Worm (Caenorhabditis elegans) whole organism, L4 larva: ENCODE measurements around the gene cut-1.
A peak's percentile ranks its signal among the peaks of the same experiment; 100 is the strongest.

Experiments used
- D1046.2 ChIP-seq: fragments of 200-800 bp; sonication (Bioruptor generic); IDR thresholded peaks from 2 replicates; pipeline ENCODE4 v1.3.6; 2022; ENCODE audit warnings: missing genetic modification characterization, missing compliant biosample characterization
- F10B5.3 ChIP-seq: sonication (generic microtip); optimal IDR thresholded peaks from 2 replicates; lab custom pipeline; 2016; ENCODE audit warnings: mild to moderate bottlenecking, missing genetic modification characterization, missing compliant biosample characterization
- T26A8.4 ChIP-seq: fragments of 200-800 bp; sonication (Bioruptor generic); IDR thresholded peaks from 2 replicates; pipeline ENCODE4 v1.3.6; 2022; ENCODE audit warnings: missing genetic modification characterization, missing compliant biosample characterization
- Y48G9A.11 ChIP-seq: fragments of 200-800 bp; sonication (Bioruptor generic); IDR thresholded peaks from 2 replicates; pipeline ENCODE4 v1.3.6; 2022; ENCODE audit warnings: missing genetic modification reagents, missing genetic modification characterization, missing compliant biosample characterization
- Y75B8A.6 ChIP-seq: fragments of 200-800 bp; sonication (Bioruptor generic); IDR thresholded peaks from 2 replicates; pipeline ENCODE4 v1.3.6; 2022; ENCODE audit warnings: missing genetic modification reagents, missing genetic modification characterization, missing compliant biosample characterization
- ZK337.2 ChIP-seq: fragments of 200-800 bp; sonication (Bioruptor generic); IDR thresholded peaks from 2 replicates; pipeline ENCODE4 v1.3.6; 2022; ENCODE audit warnings: missing genetic modification reagents, missing genetic modification characterization, missing compliant biosample characterization
- aha-1 ChIP-seq: fragments of 150-350 bp; peaks from one replicate; lab custom pipeline; 2014; ENCODE audit warnings: missing biosample characterization, missing genetic modification characterization
- aly-2 ChIP-seq: sonication (generic microtip); optimal IDR thresholded peaks from 2 replicates; lab custom pipeline; 2018; ENCODE audit warnings: missing biosample characterization, missing genetic modification characterization
- ama-1 ChIP-seq: fragments of 150-350 bp; optimal IDR thresholded peaks from 2 replicates; lab custom pipeline; 2014; ENCODE audit warnings: inconsistent platforms, mixed read lengths
- arid-1 ChIP-seq: fragments of 200-800 bp; sonication (Bioruptor generic); conservative IDR thresholded peaks from 2 replicates; pipeline ENCODE4 v1.3.6; 2022; ENCODE audit warnings: missing genetic modification reagents, missing genetic modification characterization, missing compliant biosample characterization
- ceh-44 ChIP-seq: fragments of 200-800 bp; sonication (Bioruptor generic); IDR thresholded peaks from 2 replicates; pipeline ENCODE4 v1.3.6; 2022; ENCODE audit warnings: missing genetic modification reagents, missing genetic modification characterization, missing compliant biosample characterization
- cey-2 ChIP-seq: sonication (generic microtip); optimal IDR thresholded peaks from 3 replicates; lab custom pipeline; 2017; ENCODE audit warnings: missing genetic modification characterization, mild to moderate bottlenecking, missing compliant biosample characterization, antibody characterized with exemption, borderline replicate concordance; ENCODE audit not compliant: insufficient read depth
- ctbp-1 ChIP-seq: fragments of 200-800 bp; sonication (Bioruptor generic); IDR thresholded peaks from 2 replicates; pipeline ENCODE4 v1.3.6; 2022; ENCODE audit warnings: missing genetic modification reagents, missing genetic modification characterization, missing compliant biosample characterization
- daf-16 ChIP-seq, 3 experiments: sonication (generic microtip); optimal IDR thresholded peaks; 2 replicates each; lab custom pipeline; 2016 to 2017; ENCODE audit warnings: missing genetic modification characterization in 3 of 3, missing genetic modification reagents in 3 of 3, mild to moderate bottlenecking in 2 of 3, missing compliant biosample characterization in 2 of 3, missing biosample characterization in 1 of 3, moderate library complexity in 1 of 3
- daf-19 ChIP-seq: fragments of 200-800 bp; sonication (Bioruptor generic); conservative IDR thresholded peaks from 2 replicates; pipeline ENCODE4 v1.3.6; 2022; ENCODE audit warnings: missing genetic modification characterization, missing compliant biosample characterization
- daf-8 ChIP-seq: fragments of 200-800 bp; sonication (Bioruptor generic); IDR thresholded peaks from 2 replicates; pipeline ENCODE4 v1.3.6; 2022; ENCODE audit warnings: missing genetic modification characterization, missing compliant biosample characterization
- dmd-9 ChIP-seq: fragments of 200-800 bp; sonication (Bioruptor generic); IDR thresholded peaks from 2 replicates; pipeline ENCODE4 v1.3.6; 2022; ENCODE audit warnings: missing genetic modification reagents, missing genetic modification characterization, missing compliant biosample characterization
- dpl-1 ChIP-seq: fragments of 150-350 bp; optimal IDR thresholded peaks from 2 replicates; lab custom pipeline; 2014; ENCODE audit warnings: missing biosample characterization, missing genetic modification reagents, missing genetic modification characterization
- duxl-1 ChIP-seq: sonication (generic microtip); optimal IDR thresholded peaks from 2 replicates; lab custom pipeline; 2016; ENCODE audit warnings: mild to moderate bottlenecking, missing genetic modification characterization, moderate library complexity, missing compliant biosample characterization; ENCODE audit not compliant: poor library complexity
- egl-27 ChIP-seq: sonication (generic microtip); optimal IDR thresholded peaks from 3 replicates; lab custom pipeline; 2017; ENCODE audit warnings: missing biosample characterization, missing genetic modification reagents, missing genetic modification characterization
- fos-1 ChIP-seq: fragments of 150-350 bp; optimal IDR thresholded peaks from 2 replicates; lab custom pipeline; 2014; ENCODE audit warnings: missing biosample characterization, missing genetic modification characterization
- gei-8 ChIP-seq: fragments of 200-800 bp; sonication (Bioruptor generic); optimal IDR thresholded peaks from 2 replicates; lab custom pipeline; 2018; ENCODE audit warnings: mild to moderate bottlenecking, missing genetic modification characterization, missing compliant biosample characterization
- jun-1 ChIP-seq: fragments of 150-350 bp; optimal IDR thresholded peaks from 2 replicates; lab custom pipeline; 2014; ENCODE audit warnings: missing biosample characterization, missing genetic modification reagents, missing genetic modification characterization
- lin-1 ChIP-seq: fragments of 200-800 bp; sonication (Bioruptor generic); IDR thresholded peaks from 2 replicates; pipeline ENCODE4 v1.3.6; 2022; ENCODE audit warnings: missing genetic modification reagents, missing genetic modification characterization, missing compliant biosample characterization
- lin-13 ChIP-seq: fragments of 150-350 bp; optimal IDR thresholded peaks from 2 replicates; lab custom pipeline; 2014; ENCODE audit warnings: missing biosample characterization, missing genetic modification reagents, missing genetic modification characterization
- lin-15B ChIP-seq: fragments of 150-350 bp; sonication (generic microtip); optimal IDR thresholded peaks from 3 replicates; lab custom pipeline; 2014; ENCODE audit warnings: missing biosample characterization, missing genetic modification characterization
- lin-39 ChIP-seq: fragments of 150-350 bp; optimal IDR thresholded peaks from 2 replicates; lab custom pipeline; 2014; ENCODE audit warnings: missing biosample characterization, missing genetic modification reagents, missing genetic modification characterization
- madf-5 ChIP-seq, 2 experiments: fragments of 200-800 bp; sonication (Bioruptor generic); IDR thresholded peaks; 2 replicates each; pipeline ENCODE4 v1.3.6; 2022; ENCODE audit warnings: missing compliant biosample characterization in 2 of 2, missing genetic modification characterization in 2 of 2
- madf-9 ChIP-seq: fragments of 200-800 bp; sonication (Bioruptor generic); conservative IDR thresholded peaks from 2 replicates; pipeline ENCODE4 v1.3.6; 2022; ENCODE audit warnings: missing genetic modification reagents, missing genetic modification characterization, missing compliant biosample characterization
- mep-1 ChIP-seq: fragments of 150-350 bp; sonication (generic microtip); optimal IDR thresholded peaks from 3 replicates; lab custom pipeline; 2014; ENCODE audit warnings: missing biosample characterization, missing genetic modification characterization
- mes-2 ChIP-seq: sonication (generic microtip); optimal IDR thresholded peaks from 2 replicates; lab custom pipeline; 2016; ENCODE audit warnings: missing genotype, mild to moderate bottlenecking, missing genetic modification characterization, missing compliant biosample characterization; ENCODE audit not compliant: poor library complexity, severe bottlenecking
- mxl-2 ChIP-seq: fragments of 200-800 bp; sonication (Bioruptor generic); conservative IDR thresholded peaks from 2 replicates; pipeline ENCODE4 v1.3.6; 2022; ENCODE audit warnings: missing genetic modification reagents, missing genetic modification characterization, missing compliant biosample characterization
- mxl-3 ChIP-seq: fragments of 200-800 bp; sonication (Bioruptor generic); optimal IDR thresholded peaks from 2 replicates; lab custom pipeline; 2018; ENCODE audit warnings: mild to moderate bottlenecking, missing genetic modification characterization, missing compliant biosample characterization
- nhr-10 ChIP-seq: fragments of 150-350 bp; optimal IDR thresholded peaks from 2 replicates; lab custom pipeline; 2014; ENCODE audit warnings: missing biosample characterization, missing genetic modification characterization
- nhr-102 ChIP-seq: sonication (generic microtip); optimal IDR thresholded peaks from 2 replicates; lab custom pipeline; 2016; ENCODE audit warnings: mild to moderate bottlenecking, missing genetic modification characterization, moderate library complexity, missing compliant biosample characterization
- nhr-111 ChIP-seq: fragments of 200-800 bp; sonication (Bioruptor generic); optimal IDR thresholded peaks from 2 replicates; lab custom pipeline; 2018; ENCODE audit warnings: mild to moderate bottlenecking, missing genetic modification characterization, missing compliant biosample characterization
- nhr-6 ChIP-seq: fragments of 150-350 bp; optimal IDR thresholded peaks from 2 replicates; lab custom pipeline; 2014; ENCODE audit warnings: missing biosample characterization, missing genetic modification characterization
- nhr-77 ChIP-seq: fragments of 150-350 bp; optimal IDR thresholded peaks from 2 replicates; lab custom pipeline; 2014; ENCODE audit warnings: missing biosample characterization, missing genetic modification characterization
- pha-4 ChIP-seq, 2 experiments: fragments of 150-350 bp in 1 of 2; fragments of 200-800 bp in 1 of 2; sonication (Bioruptor generic) in 1 of 2; IDR thresholded peaks in 1 of 2; optimal IDR thresholded peaks in 1 of 2; 2 replicates each; pipeline versions ENCODE4 v1.3.6 to Lab custom; 2014 to 2022; ENCODE audit warnings: missing genetic modification characterization in 2 of 2, missing genetic modification reagents in 2 of 2, missing biosample characterization in 1 of 2, missing compliant biosample characterization in 1 of 2
- sdz-12 ChIP-seq: fragments of 200-800 bp; sonication (Bioruptor generic); optimal IDR thresholded peaks from 2 replicates; lab custom pipeline; 2018; ENCODE audit warnings: mild to moderate bottlenecking, missing genetic modification characterization, missing compliant biosample characterization
- set-16 ChIP-seq: fragments of 200-800 bp; sonication (Bioruptor generic); IDR thresholded peaks from 2 replicates; pipeline ENCODE4 v1.3.6; 2022; ENCODE audit warnings: missing genetic modification reagents, missing genetic modification characterization, missing compliant biosample characterization
- skn-1 ChIP-seq: fragments of 150-350 bp; optimal IDR thresholded peaks from 2 replicates; lab custom pipeline; 2014; ENCODE audit warnings: missing biosample characterization, missing genetic modification characterization
- snpc-1.2 ChIP-seq: fragments of 200-800 bp; sonication (Bioruptor generic); IDR thresholded peaks from 2 replicates; pipeline ENCODE4 v1.3.6; 2022; ENCODE audit warnings: missing genetic modification reagents, missing genetic modification characterization, missing compliant biosample characterization
- spr-3 ChIP-seq: fragments of 200-800 bp; sonication (Bioruptor generic); optimal IDR thresholded peaks from 2 replicates; lab custom pipeline; 2018; ENCODE audit warnings: mild to moderate bottlenecking, missing genetic modification characterization, missing compliant biosample characterization
- tag-97 ChIP-seq: fragments of 200-800 bp; sonication (Bioruptor generic); IDR thresholded peaks from 2 replicates; pipeline ENCODE4 v1.3.6; 2022; ENCODE audit warnings: missing genetic modification characterization, missing compliant biosample characterization
- tra-1 ChIP-seq: fragments of 200-800 bp; sonication (Bioruptor generic); IDR thresholded peaks from 2 replicates; pipeline ENCODE4 v1.3.6; 2022; ENCODE audit warnings: missing genetic modification reagents, missing genetic modification characterization, missing compliant biosample characterization
- unc-39 ChIP-seq: sonication (generic microtip); optimal IDR thresholded peaks from 2 replicates; lab custom pipeline; 2017; ENCODE audit warnings: missing biosample characterization, missing genetic modification characterization
- vab-7 ChIP-seq: fragments of 200-800 bp; sonication (Bioruptor generic); IDR thresholded peaks from 2 replicates; pipeline ENCODE4 v1.3.6; 2022; ENCODE audit warnings: missing genetic modification reagents, missing genetic modification characterization, missing compliant biosample characterization
- ztf-11 ChIP-seq: fragments of 150-350 bp; optimal IDR thresholded peaks from 2 replicates; lab custom pipeline; 2014; ENCODE audit warnings: missing biosample characterization, missing genetic modification characterization

Gene cut-1

DNA sequence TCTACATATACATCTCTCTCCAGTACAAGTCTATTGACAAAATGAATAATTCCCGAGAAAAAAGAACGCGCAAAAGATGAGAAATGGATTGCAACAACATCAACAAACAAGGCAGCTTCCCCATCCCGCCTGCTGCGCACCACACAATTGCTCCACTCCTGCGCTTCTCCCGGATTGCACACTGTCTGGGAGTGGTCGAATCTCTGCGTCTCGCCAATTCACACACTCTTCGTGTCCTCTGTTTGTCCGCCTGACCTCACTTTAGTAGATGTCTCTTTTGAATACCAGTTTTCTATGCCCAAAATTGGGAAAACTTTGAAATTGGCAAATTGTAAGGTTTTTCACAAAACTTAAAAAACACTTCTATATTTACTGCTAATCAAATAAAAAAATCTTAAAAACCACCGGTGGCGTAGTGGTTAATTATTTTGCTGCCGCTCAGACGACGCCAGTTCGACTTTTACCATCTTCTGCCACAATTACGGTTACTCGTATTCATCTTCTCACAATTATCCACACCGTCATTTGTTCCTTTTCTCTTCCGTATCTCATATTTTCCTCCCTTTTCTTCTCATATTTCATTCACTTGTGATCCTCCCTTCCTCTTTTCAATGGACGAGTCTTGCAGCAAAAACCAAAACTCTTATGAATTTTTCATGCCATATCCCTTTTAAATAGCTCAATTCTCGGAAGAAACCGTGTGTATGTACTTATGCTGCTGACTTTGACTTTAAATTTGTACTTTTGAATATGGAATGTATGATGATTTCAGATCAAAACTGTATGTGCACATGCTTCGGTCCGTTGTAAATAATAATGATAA is 36.9 kb downstream of the cut-1 start, which contains the start of gene rsf-1 (continued):
- TF ChIP-seq mxl-2 (no peak), aly-2 (tag; lab: Kevin White, UChicago) (no peak), tra-1 (GFP tag; lab: Robert Waterston, UW) (no peak), pha-4 (GFP tag; IDR thresholded peaks at IDR 0.05; lab: Robert Waterston, UW) (peak; percentile 55; the same call in 1 of the 2 replicates), pha-4 (tag; optimal IDR thresholded peaks at IDR 0.05; lab: Kevin White, UChicago) (no peak), T26A8.4 (no peak), cey-2 (tag; lab: Kevin White, UChicago) (no peak), madf-9 (GFP tag; lab: Robert Waterston, UW) (no peak), snpc-1.2 (no peak), Y75B8A.6 (no peak), daf-16 (GFP tag; optimal IDR thresholded peaks at IDR 0.05; lab: Kevin White, UChicago) (no peak), daf-16 (tag; optimal IDR thresholded peaks at IDR 0.05; lab: Kevin White, UChicago) (peak; percentile 20), D1046.2 (no peak), ctbp-1 (GFP tag; lab: Robert Waterston, UW) (peak; percentile 34; the same call in 1 of the 2 replicates), ztf-11 (tag; lab: Kevin White, UChicago) (no peak), lin-39 (tag; lab: Kevin White, UChicago) (no peak), set-16 (no peak), nhr-10 (tag; lab: Kevin White, UChicago) (no peak), ama-1 (lab: Kevin White, UChicago) (no peak), unc-39 (tag; lab: Kevin White, UChicago) (no peak), Y48G9A.11 (GFP tag; lab: Robert Waterston, UW) (no peak), nhr-111 (no peak), nhr-102 (tag; lab: Kevin White, UChicago) (no peak), ZK337.2 (GFP tag; lab: Robert Waterston, UW) (no peak), dmd-9 (GFP tag; lab: Robert Waterston, UW) (no peak), nhr-77 (tag; lab: Kevin White, UChicago) (no peak), gei-8 (GFP tag; lab: Kevin White, UChicago) (no peak), mxl-3 (no peak), ceh-44 (GFP tag; lab: Robert Waterston, UW) (no peak), arid-1 (GFP tag; lab: Robert Waterston, UW) (peak; percentile 58; the same call in 1 of the 2 replicates), nhr-6 (no peak), spr-3 (GFP tag; lab: Kevin White, UChicago) (no peak), lin-13 (GFP tag; lab: Kevin White, UChicago) (no peak), skn-1 (tag; lab: Kevin White, UChicago) (no peak), duxl-1 (tag; lab: Kevin White, UChicago) (no peak), lin-15B (no peak), madf-5 (GFP tag; IDR thresholded peaks at IDR 0.05; lab: Robert Waterston, UW) (no peak), fos-1 (tag; lab: Kevin White, UChicago) (no peak), mes-2 (tag; lab: Kevin White, UChicago) (peak; percentile 51), lin-1 (no peak), daf-19 (no peak; the same call in 1 of the 2 replicates), mep-1 (tag; lab: Kevin White, UChicago) (peak; percentile 19), tag-97 (no peak), aha-1 (tag; lab: Kevin White, UChicago) (peak; percentile 68), jun-1 (tag; lab: Kevin White, UChicago) (no peak), egl-27 (tag; lab: Kevin White, UChicago) (no peak), sdz-12 (no peak), daf-8 (no peak), F10B5.3 (tag; lab: Kevin White, UChicago) (no peak), vab-7 (GFP tag; lab: Robert Waterston, UW) (no peak), dpl-1 (GFP tag; lab: Kevin White, UChicago) (no peak)
